Fruit fly (Drosophila melanogaster) Kc167 (cell line): ENCODE data around the gene cyr.

ENCODE experiments used
- Myc ChIP-seq: fragments of >200 bp; optimal IDR thresholded peaks from 2 replicates; lab custom pipeline; 2017; ENCODE audit warnings: missing external identifiers
- insv ChIP-seq: fragments of >200 bp; optimal IDR thresholded peaks from 3 replicates; lab custom pipeline; 2018; ENCODE audit warnings: missing external identifiers
- psq ChIP-seq: fragments of >200 bp; optimal IDR thresholded peaks from 2 replicates; lab custom pipeline; 2017; ENCODE audit warnings: missing external identifiers
- ttk ChIP-seq: sonication (Bioruptor generic); optimal IDR thresholded peaks from 2 replicates; lab custom pipeline; 2017; ENCODE audit warnings: missing external identifiers

DNA sequence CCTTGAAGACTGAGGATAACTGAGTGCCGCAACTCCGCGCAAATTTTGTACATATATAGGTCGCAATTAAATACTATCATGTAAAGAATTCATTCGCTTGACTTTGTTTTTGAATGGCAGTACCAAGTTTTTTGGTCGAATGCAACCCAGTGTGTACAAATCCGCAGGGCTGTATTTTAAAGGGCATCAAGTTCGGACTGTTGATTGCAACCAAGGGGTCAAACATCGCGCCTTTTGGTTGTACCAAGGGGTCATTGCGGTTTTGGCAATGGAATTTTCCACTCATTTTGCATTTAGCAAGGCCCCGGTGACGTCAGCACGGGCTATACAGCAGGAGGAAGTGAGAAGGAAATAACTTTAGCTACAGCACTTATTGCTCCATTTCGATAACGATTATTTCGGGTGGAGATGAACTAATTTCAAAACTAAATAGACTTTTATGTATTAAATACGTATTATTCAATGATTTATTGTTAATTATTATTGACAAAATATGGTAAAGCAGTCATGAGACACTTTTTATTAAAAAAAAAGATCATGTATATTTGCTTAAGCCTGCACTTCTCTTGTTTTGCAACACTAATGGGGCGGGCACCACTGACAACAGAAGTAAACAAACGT is 3.7 kb downstream of the cyr start, which contains the start of gene CG10958:
- TF ChIP-seq insv (lab: Kevin White, UChicago): no peak
- no peak for TF ChIP-seq ttk (lab: Kevin White, UChicago)
- no peak for TF ChIP-seq Myc
- no peak for TF ChIP-seq psq
